Worm (Caenorhabditis elegans): Measurements from ENCODE around the gene otub-4.
"Not testable (repeated sequence)": the region's sequence is repeated elsewhere in the genome, so short reads cannot be mapped to it uniquely, and the experiment has no call there.

DNA sequence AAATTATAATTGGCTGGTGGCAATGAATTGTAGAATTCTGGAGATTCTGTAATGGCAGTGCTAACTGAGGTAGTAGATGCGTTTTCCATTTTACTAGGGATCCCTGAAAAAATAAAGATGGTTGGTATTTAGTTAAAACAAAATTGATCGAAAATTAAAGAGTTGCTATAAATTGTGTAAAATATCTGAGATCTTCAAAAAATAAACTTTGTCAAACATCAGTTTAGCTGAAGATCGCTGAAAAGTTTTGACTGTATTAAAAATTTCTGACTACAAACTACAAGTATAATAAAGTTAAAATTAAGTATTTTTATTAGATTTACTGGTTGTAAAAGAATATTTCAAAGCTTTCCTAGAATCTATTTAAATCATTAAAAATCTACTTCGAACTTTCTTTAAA lies 12.1 kb upstream of the otub-4 start, which contains the start of gene B0546.5:
- TF ChIP-seq ceh-13 (GFP tag; optimal IDR thresholded peaks at IDR 0.05); hnd-1 (tag; optimal IDR thresholded peaks at IDR 0.05); ama-1 (optimal IDR thresholded peaks at IDR 0.05); flt-1 (GFP tag; IDR thresholded peaks at IDR 0.05); B0310.2 (tag; optimal IDR thresholded peaks at IDR 0.05); tra-4 (tag; optimal IDR thresholded peaks at IDR 0.05); hmbx-1 (tag; optimal IDR thresholded peaks at IDR 0.05); ceh-36 (tag; optimal IDR thresholded peaks at IDR 0.05); sea-1 (GFP tag; conservative IDR thresholded peaks at IDR 0.05); ets-7 (tag; optimal IDR thresholded peaks at IDR 0.05); F13C5.2 (tag; optimal IDR thresholded peaks at IDR 0.05); aly-1 (tag; optimal IDR thresholded peaks at IDR 0.05): not testable (repeated sequence)

All from whole organism, early embryonic.